Fruit fly (Drosophila melanogaster) whole organism, embryonic: ENCODE results near the gene CG4611.

Experiments used
- Bdp1 ChIP-seq: fragments of 200-800 bp; sonication (Bioruptor generic); optimal IDR thresholded peaks from 3 replicates; lab custom pipeline; 2016; ENCODE audit warnings: missing biosample characterization, missing genetic modification characterization
- CG1024 ChIP-seq: fragments of 200-800 bp; sonication (Bioruptor generic); IDR thresholded peaks from 2 replicates; pipeline ENCODE4 v1.3.6; 2022; ENCODE audit warnings: missing biosample characterization, missing genetic modification characterization
- CG10267 ChIP-seq: fragments of 200-800 bp; sonication (Bioruptor generic); optimal IDR thresholded peaks from 2 replicates; lab custom pipeline; 2018; ENCODE audit warnings: missing biosample characterization, mild to moderate bottlenecking, missing genetic modification characterization, moderate library complexity
- CG12236 ChIP-seq: fragments of 200-800 bp; sonication (Bioruptor generic); optimal IDR thresholded peaks from 2 replicates; lab custom pipeline; 2016; ENCODE audit warnings: missing biosample characterization, missing genetic modification characterization
- CG1233 ChIP-seq: fragments of 200-800 bp; sonication (Bioruptor generic); optimal IDR thresholded peaks from 4 replicates; lab custom pipeline; 2018; ENCODE audit warnings: missing biosample characterization, mild to moderate bottlenecking, missing genetic modification characterization
- CG12659 ChIP-seq: fragments of 200-800 bp; sonication (Bioruptor generic); optimal IDR thresholded peaks from 3 replicates; lab custom pipeline; 2017; ENCODE audit warnings: mild to moderate bottlenecking, missing biosample characterization, missing genetic modification reagents, missing genetic modification characterization
- CG13287 ChIP-seq: fragments of 200-800 bp; sonication (Bioruptor generic); IDR thresholded peaks from 2 replicates; pipeline ENCODE4 v1.3.6; 2022; ENCODE audit warnings: missing biosample characterization, missing genetic modification characterization; ENCODE audit not compliant: partially characterized antibody
- CG14050 ChIP-seq: fragments of 200-800 bp; sonication (Bioruptor generic); IDR thresholded peaks from 3 replicates; pipeline ENCODE4 v1.3.6; 2022; ENCODE audit warnings: missing biosample characterization, missing genetic modification characterization
- CG1529 ChIP-seq: fragments of 200-800 bp; sonication (Bioruptor generic); optimal IDR thresholded peaks from 3 replicates; lab custom pipeline; 2018; ENCODE audit warnings: missing biosample characterization, missing genetic modification characterization
- CG17186 ChIP-seq: fragments of 200-800 bp; sonication (Bioruptor generic); optimal IDR thresholded peaks from 3 replicates; lab custom pipeline; 2017; ENCODE audit warnings: missing biosample characterization, missing genetic modification reagents, missing genetic modification characterization
- CG30403 ChIP-seq: fragments of 200-800 bp; sonication (Bioruptor generic); optimal IDR thresholded peaks from 3 replicates; lab custom pipeline; 2016; ENCODE audit warnings: missing biosample characterization, missing genetic modification characterization
- CG31388 ChIP-seq: fragments of 200-800 bp; sonication (Bioruptor generic); optimal IDR thresholded peaks from 2 replicates; lab custom pipeline; 2016; ENCODE audit warnings: missing biosample characterization, missing genetic modification characterization
- CG33213 ChIP-seq: fragments of 200-800 bp; sonication (Bioruptor generic); optimal IDR thresholded peaks from 3 replicates; lab custom pipeline; 2016; ENCODE audit warnings: missing biosample characterization, missing genetic modification characterization
- CG3407 ChIP-seq: fragments of 200-800 bp; sonication (Bioruptor generic); optimal IDR thresholded peaks from 2 replicates; lab custom pipeline; 2018; ENCODE audit warnings: missing biosample characterization, mild to moderate bottlenecking, missing genetic modification characterization
- CG4404 ChIP-seq: fragments of 200-800 bp; sonication (Bioruptor generic); IDR thresholded peaks from 2 replicates; pipeline ENCODE4 v1.3.6; 2022; ENCODE audit warnings: missing biosample characterization, missing genetic modification characterization
- CG6272 ChIP-seq: fragments of 200-800 bp; sonication (Bioruptor generic); IDR thresholded peaks from 2 replicates; pipeline ENCODE4 v1.3.6; 2022; ENCODE audit warnings: missing biosample characterization, missing genetic modification characterization
- CG8765 ChIP-seq: fragments of 200-800 bp; sonication (Bioruptor generic); IDR thresholded peaks from 2 replicates; pipeline ENCODE4 v1.3.6; 2022; ENCODE audit warnings: missing biosample characterization, missing genetic modification characterization
- Dfd ChIP-seq, 2 experiments: fragments of >200 bp; optimal IDR thresholded peaks; 2 replicates each; lab custom pipeline; 2017; ENCODE audit warnings: missing biosample characterization in 2 of 2, missing genetic modification characterization in 2 of 2
- Drgx ChIP-seq: fragments of 200-800 bp; sonication (Bioruptor generic); IDR thresholded peaks from 2 replicates; pipeline ENCODE4 v1.3.6; 2022; ENCODE audit warnings: missing biosample characterization, missing genetic modification characterization
- Eip74EF ChIP-seq, 2 experiments: fragments of 200-800 bp in 1 of 2; fragments of >200 bp in 1 of 2; sonication (Bioruptor generic) in 1 of 2; optimal IDR thresholded peaks; 2 replicates each; lab custom pipeline; 2017 to 2019; ENCODE audit warnings: missing biosample characterization in 2 of 2, missing genetic modification characterization in 2 of 2, mild to moderate bottlenecking in 1 of 2, moderate library complexity in 1 of 2
- Gsc ChIP-seq: fragments of 200-800 bp; sonication (Bioruptor generic); IDR thresholded peaks from 2 replicates; pipeline ENCODE4 v1.3.6; 2022; ENCODE audit warnings: missing biosample characterization, missing genetic modification characterization
- Hey ChIP-seq: fragments of 200-800 bp; sonication (Bioruptor generic); optimal IDR thresholded peaks from 3 replicates; lab custom pipeline; 2018; ENCODE audit warnings: missing biosample characterization, mild to moderate bottlenecking, missing genetic modification characterization
- Hsf ChIP-seq: fragments of 200-800 bp; sonication (Bioruptor generic); optimal IDR thresholded peaks from 3 replicates; lab custom pipeline; 2016; ENCODE audit warnings: missing biosample characterization, missing genetic modification characterization
- Kr ChIP-seq: fragments of 200-800 bp; sonication (Bioruptor generic); optimal IDR thresholded peaks from 2 replicates; lab custom pipeline; 2017; ENCODE audit warnings: missing biosample characterization, mild to moderate bottlenecking, missing genetic modification characterization
- Mrtf ChIP-seq: fragments of 200-800 bp; sonication (Bioruptor generic); IDR thresholded peaks from 3 replicates; pipeline ENCODE4 v1.3.6; 2022; ENCODE audit warnings: missing biosample characterization, missing genetic modification characterization
- PHDP ChIP-seq: fragments of 200-800 bp; sonication (Bioruptor generic); optimal IDR thresholded peaks from 3 replicates; lab custom pipeline; 2018; ENCODE audit warnings: missing biosample characterization, mild to moderate bottlenecking, missing genetic modification characterization, moderate library complexity
- Pdp1 ChIP-seq, 2 experiments: fragments of 200-800 bp; sonication (Bioruptor generic); optimal IDR thresholded peaks; 3 replicates each; lab custom pipeline; 2016; ENCODE audit warnings: missing biosample characterization in 2 of 2, missing genetic modification characterization in 2 of 2, mild to moderate bottlenecking in 1 of 2, moderate library complexity in 1 of 2
- Sox102F ChIP-seq: fragments of 200-800 bp; sonication (Bioruptor generic); optimal IDR thresholded peaks from 2 replicates; lab custom pipeline; 2018; ENCODE audit warnings: missing biosample characterization, mild to moderate bottlenecking, missing genetic modification characterization, moderate library complexity
- Tbp ChIP-seq: fragments of >200 bp; optimal IDR thresholded peaks from 2 replicates; lab custom pipeline; 2018; ENCODE audit warnings: missing biosample characterization, missing genetic modification characterization
- Xbp1 ChIP-seq: fragments of 200-800 bp; sonication (Bioruptor generic); optimal IDR thresholded peaks from 3 replicates; lab custom pipeline; 2016; ENCODE audit warnings: missing biosample characterization, mild to moderate bottlenecking, missing genetic modification characterization
- bsh ChIP-seq, 2 experiments: fragments of 200-800 bp; sonication (Bioruptor generic); optimal IDR thresholded peaks; 2 replicates each; lab custom pipeline; 2017 to 2018; ENCODE audit warnings: mild to moderate bottlenecking in 2 of 2, missing biosample characterization in 2 of 2, missing genetic modification characterization in 2 of 2, moderate library complexity in 1 of 2
- cwo ChIP-seq: fragments of 200-800 bp; sonication (Bioruptor generic); optimal IDR thresholded peaks from 3 replicates; lab custom pipeline; 2017; ENCODE audit warnings: missing biosample characterization, missing genetic modification characterization, mild to moderate bottlenecking, moderate library complexity, missing genetic modification reagents
- da ChIP-seq: fragments of 200-800 bp; sonication (Bioruptor generic); optimal IDR thresholded peaks from 2 replicates; lab custom pipeline; 2016; ENCODE audit warnings: missing biosample characterization, missing genetic modification characterization
- danr ChIP-seq: fragments of 200-800 bp; sonication (Bioruptor generic); IDR thresholded peaks from 2 replicates; pipeline ENCODE4 v1.3.6; 2022; ENCODE audit warnings: missing biosample characterization, missing genetic modification characterization
- emc ChIP-seq: fragments of 200-800 bp; sonication (Bioruptor generic); optimal IDR thresholded peaks from 2 replicates; lab custom pipeline; 2016; ENCODE audit warnings: missing biosample characterization, missing genetic modification characterization
- eyg ChIP-seq: fragments of 200-800 bp; sonication (Bioruptor generic); optimal IDR thresholded peaks from 3 replicates; lab custom pipeline; 2016; ENCODE audit warnings: missing biosample characterization, missing genetic modification characterization
- fd3F ChIP-seq: fragments of 200-800 bp; sonication (Bioruptor generic); optimal IDR thresholded peaks from 2 replicates; lab custom pipeline; 2018; ENCODE audit warnings: missing biosample characterization, mild to moderate bottlenecking, missing genetic modification characterization, moderate library complexity
- jigr1 ChIP-seq: fragments of 200-800 bp; sonication (Bioruptor generic); IDR thresholded peaks from 3 replicates; pipeline ENCODE4 v1.3.6; 2022; ENCODE audit warnings: missing biosample characterization, missing genetic modification characterization
- lab ChIP-seq: fragments of 200-800 bp; sonication (Bioruptor generic); optimal IDR thresholded peaks from 3 replicates; lab custom pipeline; 2017; ENCODE audit warnings: missing biosample characterization, missing genetic modification characterization, mild to moderate bottlenecking, moderate library complexity, missing genetic modification reagents
- mam ChIP-seq: fragments of 200-800 bp; sonication (Bioruptor generic); optimal IDR thresholded peaks from 3 replicates; lab custom pipeline; 2016; ENCODE audit warnings: missing biosample characterization, missing genetic modification characterization
- nerfin-2 ChIP-seq: fragments of 200-800 bp; sonication (Bioruptor generic); IDR thresholded peaks from 2 replicates; pipeline ENCODE4 v1.3.6; 2022; ENCODE audit warnings: missing biosample characterization, missing genetic modification characterization; ENCODE audit not compliant: partially characterized antibody
- prd ChIP-seq, 3 experiments: fragments of >200 bp in 2 of 3; fragments of 200-800 bp in 1 of 3; sonication (Bioruptor generic) in 1 of 3; optimal IDR thresholded peaks in 2 of 3; IDR thresholded peaks in 1 of 3; 2 replicates in 2 of 3; 3 replicates in 1 of 3; pipeline versions ENCODE4 v1.3.6 to Lab custom; 2017 to 2022; ENCODE audit warnings: missing biosample characterization in 1 of 3, missing genetic modification characterization in 1 of 3
- repo ChIP-seq: fragments of 200-800 bp; sonication (Bioruptor generic); optimal IDR thresholded peaks from 2 replicates; lab custom pipeline; 2016; ENCODE audit warnings: missing biosample characterization, missing genetic modification characterization
- scrt ChIP-seq: fragments of 200-800 bp; sonication (Bioruptor generic); optimal IDR thresholded peaks from 2 replicates; lab custom pipeline; 2018; ENCODE audit warnings: missing biosample characterization, mild to moderate bottlenecking, missing genetic modification characterization, moderate library complexity
- sim ChIP-seq: fragments of 200-800 bp; sonication (Bioruptor generic); IDR thresholded peaks from 2 replicates; pipeline ENCODE4 v1.3.6; 2022; ENCODE audit warnings: missing biosample characterization, missing genetic modification characterization
- twi ChIP-seq: fragments of 200-800 bp; optimal IDR thresholded peaks from 2 replicates; lab custom pipeline; 2019; ENCODE audit warnings: missing biosample characterization, mild to moderate bottlenecking, missing genetic modification characterization, moderate library complexity
- wdn ChIP-seq: fragments of 200-800 bp; sonication (Bioruptor generic); IDR thresholded peaks from 2 replicates; pipeline ENCODE4 v1.3.6; 2022; ENCODE audit warnings: missing biosample characterization, missing genetic modification characterization
- zfh2 ChIP-seq: fragments of 200-800 bp; sonication (Bioruptor generic); optimal IDR thresholded peaks from 2 replicates; lab custom pipeline; 2016; ENCODE audit warnings: missing biosample characterization, missing genetic modification characterization

Gene CG4611

DNA sequence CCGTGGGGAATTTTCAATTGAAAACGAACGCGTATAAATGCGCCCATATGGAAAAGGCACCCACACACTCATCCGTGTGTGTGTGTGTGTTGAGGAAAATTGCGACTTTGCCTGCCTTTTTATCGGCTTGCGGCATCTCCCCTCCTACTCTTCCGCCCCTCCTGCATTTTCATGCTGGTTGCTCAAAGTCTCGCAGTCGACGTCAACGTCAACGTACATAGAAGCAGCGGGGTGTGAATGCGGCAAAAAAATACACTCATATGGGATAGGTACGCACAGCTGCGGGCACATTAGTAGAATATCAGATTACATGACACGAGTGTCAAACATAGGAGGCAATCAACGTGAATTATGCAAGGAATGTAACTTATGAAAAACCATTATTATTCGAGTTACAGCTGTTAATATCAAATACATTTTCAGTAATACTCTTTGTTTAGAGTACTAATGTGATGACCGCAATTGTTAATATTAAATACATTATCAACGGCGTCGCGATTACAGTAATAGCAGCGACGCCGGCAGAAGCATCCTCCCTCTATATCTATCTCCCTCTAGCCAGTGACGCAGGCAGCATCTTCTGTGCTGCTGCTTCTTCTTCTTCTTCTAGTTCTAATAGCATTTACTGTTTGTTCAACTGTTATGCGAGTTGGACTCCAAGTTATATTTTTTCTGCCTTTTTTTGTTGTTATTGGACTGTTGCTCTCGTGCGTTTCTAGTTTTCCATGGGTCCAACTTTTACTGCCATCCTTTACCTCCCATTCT, 50.8 kb downstream of the CG4611 start (continued):
- TF ChIP-seq CG8765 (GFP tag; lab: Robert Waterston, UW) (peak; percentile 74), CG6272 (GFP tag; lab: Robert Waterston, UW) (peak; percentile 81), Dfd (GFP tag; optimal IDR thresholded peaks at IDR 0.05; lab: Kevin White, UChicago) (no peak), emc (GFP tag; lab: Kevin White, UChicago) (peak; percentile 75), nerfin-2 (GFP tag; lab: Robert Waterston, UW) (no peak), Pdp1 (GFP tag; optimal IDR thresholded peaks at IDR 0.05; lab: Kevin White, UChicago) (peak; percentile 89 to 90), bsh (GFP tag; optimal IDR thresholded peaks at IDR 0.05; lab: Kevin White, UChicago) (peak; percentile 88 to 95), Eip74EF (GFP tag; optimal IDR thresholded peaks at IDR 0.05; lab: Kevin White, UChicago) (peak in 1 of 2 experiments; percentile 81), CG12659 (GFP tag; lab: Kevin White, UChicago) (peak; percentile 83), Bdp1 (GFP tag; lab: Kevin White, UChicago) (peak; percentile 63), repo (peak; percentile 80), Sox102F (GFP tag; lab: Kevin White, UChicago) (peak; percentile 92), mam (GFP tag; lab: Kevin White, UChicago) (peak; percentile 87), CG31388 (GFP tag; lab: Kevin White, UChicago) (peak; percentile 48), Hey (tag; lab: Kevin White, UChicago) (peak; percentile 50), CG1529 (GFP tag; lab: Kevin White, UChicago) (peak; percentile 86), CG14050 (GFP tag; lab: Robert Waterston, UW) (peak; percentile 87), Hsf (peak; percentile 89), wdn (GFP tag; lab: Robert Waterston, UW) (peak; percentile 71), jigr1 (GFP tag; lab: Robert Waterston, UW) (peak; percentile 74; the same call in 2 of the 3 replicates), Tbp (GFP tag; lab: Kevin White, UChicago) (no peak), fd3F (peak; percentile 68), Xbp1 (GFP tag; lab: Kevin White, UChicago) (peak; percentile 90), sim (GFP tag; lab: Robert Waterston, UW) (peak; percentile 88), da (GFP tag; lab: Kevin White, UChicago) (peak; percentile 78), Drgx (peak; percentile 95), Kr (GFP tag; lab: Kevin White, UChicago) (peak; percentile 73), prd (optimal IDR thresholded peaks at IDR 0.05; lab: Kevin White, UChicago) (no peak), prd (GFP tag; IDR thresholded peaks at IDR 0.05; lab: Robert Waterston, UW) (peak; percentile 92), cwo (GFP tag; lab: Kevin White, UChicago) (peak; percentile 85), CG33213 (GFP tag; lab: Kevin White, UChicago) (peak; percentile 68), Gsc (peak; percentile 63), CG3407 (GFP tag; lab: Kevin White, UChicago) (peak; percentile 85), CG10267 (tag; lab: Kevin White, UChicago) (peak; percentile 83), PHDP (tag; lab: Kevin White, UChicago) (peak; percentile 93), Mrtf (GFP tag; lab: Robert Waterston, UW) (peak; percentile 88), CG1024 (GFP tag; lab: Robert Waterston, UW) (peak; percentile 71), twi (tag; lab: Kevin White, UChicago) (peak; percentile 79), danr (GFP tag; lab: Robert Waterston, UW) (peak; percentile 56), CG13287 (GFP tag; lab: Robert Waterston, UW) (no peak), eyg (GFP tag; lab: Kevin White, UChicago) (peak; percentile 74), zfh2 (GFP tag; lab: Kevin White, UChicago) (peak; percentile 70), CG1233 (GFP tag; lab: Kevin White, UChicago) (peak; percentile 80), CG17186 (GFP tag; lab: Kevin White, UChicago) (peak; percentile 69), scrt (GFP tag; lab: Kevin White, UChicago) (peak; percentile 85), CG12236 (peak; percentile 76), lab (GFP tag; lab: Kevin White, UChicago) (peak; percentile 94), CG30403 (GFP tag; lab: Kevin White, UChicago) (peak; percentile 86), CG4404 (GFP tag; lab: Robert Waterston, UW) (peak; percentile 77)
